Worm (Caenorhabditis elegans): ENCODE results near the gene clec-49.
"Not testable (repeated sequence)": the region's sequence is repeated elsewhere in the genome, so short reads cannot be mapped to it uniquely, and the experiment has no call there.

clec-49 gene

DNA sequence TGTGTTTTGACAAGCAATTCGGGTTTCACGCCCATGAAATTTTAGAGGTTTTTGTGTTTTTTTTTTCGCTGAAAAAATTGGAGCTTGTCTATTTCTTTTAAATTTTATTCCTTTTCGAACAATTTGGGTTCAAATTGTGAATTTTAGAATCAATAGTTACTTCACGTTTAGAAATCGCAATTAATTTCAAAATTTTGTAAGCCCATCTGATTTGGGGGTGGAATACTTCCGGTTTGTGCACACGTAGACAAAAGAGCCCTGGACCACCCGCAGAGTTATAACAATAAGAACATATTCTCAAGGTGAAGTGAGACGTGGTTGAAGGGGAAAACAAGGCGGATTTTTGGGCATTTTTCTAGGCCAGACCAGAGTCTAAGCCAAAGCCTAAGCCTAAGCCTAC is 31.8 kb downstream of the clec-49 start, which contains the start of gene Y116F11A.6:
TSS of gene Y116F11A.6 (plus strand) at position 301 of the 400 bp plus-strand sequence.
- TF ChIP-seq cog-1 (tag; optimal IDR thresholded peaks at IDR 0.05), result no peak
- no peak for TF ChIP-seq med-1 (GFP tag; optimal IDR thresholded peaks at IDR 0.05; ENCODE audit: insufficient read depth)
- no peak for TF ChIP-seq tab-1 (GFP tag; IDR thresholded peaks at IDR 0.05)
- TF ChIP-seq ref-1 (GFP tag; conservative IDR thresholded peaks at IDR 0.05), result no peak

DNA sequence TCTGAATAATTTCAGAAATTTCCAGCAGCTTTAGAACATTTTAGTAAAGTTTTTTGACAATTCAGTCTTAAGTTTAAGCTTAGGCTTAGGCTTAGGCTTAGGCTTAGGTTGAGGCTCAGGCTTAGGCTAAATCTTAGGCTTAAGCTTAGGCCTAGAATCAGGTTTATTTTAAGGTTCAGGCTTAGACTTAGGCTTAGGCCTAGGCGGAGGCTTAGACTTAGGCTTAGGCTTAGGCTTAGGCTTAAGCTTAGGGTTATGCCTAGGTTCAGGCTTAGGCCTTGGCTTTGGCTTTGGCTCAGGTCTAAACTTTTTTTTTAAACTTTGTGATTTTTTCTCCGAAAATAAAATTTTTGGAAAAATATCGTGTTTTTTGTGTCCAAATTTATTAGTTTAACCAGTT is 32.4 kb downstream of the clec-49 start:
- TF ChIP-seq klf-2 (GFP tag; conservative IDR thresholded peaks at IDR 0.05) (no peak), ztf-29 (GFP tag; IDR thresholded peaks at IDR 0.05) (peak; percentile 52; the same call in 1 of the 2 replicates), ztf-23 (GFP tag; IDR thresholded peaks at IDR 0.05) (no peak), flt-1 (GFP tag; IDR thresholded peaks at IDR 0.05) (no peak), ref-1 (GFP tag; conservative IDR thresholded peaks at IDR 0.05) (no peak)

- TF ChIP-seq klf-2 (GFP tag; conservative IDR thresholded peaks at IDR 0.05) (no peak), ztf-29 (GFP tag; IDR thresholded peaks at IDR 0.05) (no peak), med-1 (GFP tag; optimal IDR thresholded peaks at IDR 0.05; ENCODE audit: insufficient read depth) (no peak), cog-1 (tag; optimal IDR thresholded peaks at IDR 0.05) (no peak), flt-1 (GFP tag; IDR thresholded peaks at IDR 0.05) (no peak), tab-1 (GFP tag; IDR thresholded peaks at IDR 0.05) (no peak), T22C8.4 (GFP tag; IDR thresholded peaks at IDR 0.05) (no peak), ref-1 (GFP tag; conservative IDR thresholded peaks at IDR 0.05) (no peak), ztf-23 (GFP tag; IDR thresholded peaks at IDR 0.05) (no peak)
These were observed 33.1 kb downstream of the clec-49 start for ce11 chrV:19717933-19718332.

DNA sequence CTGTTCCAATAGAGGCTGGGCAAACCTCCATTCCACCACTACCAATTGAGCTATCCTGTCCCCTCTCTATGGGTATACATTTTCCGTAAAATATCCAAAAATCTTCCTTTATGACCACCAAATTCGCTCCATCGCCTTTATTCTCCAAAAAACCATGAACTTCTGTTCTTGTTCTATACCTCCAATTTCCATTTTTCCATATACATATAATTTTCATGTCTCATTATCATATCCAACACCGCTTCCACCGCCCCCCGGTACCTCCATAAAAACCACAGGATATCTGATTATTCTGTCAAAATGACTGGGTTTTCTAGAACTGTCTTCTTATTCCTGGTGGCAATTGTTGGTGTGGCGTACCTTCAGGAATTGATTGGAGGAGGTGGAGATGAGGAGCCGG is 35.2 kb downstream of the clec-49 start, which contains the start of gene Y43F8C.17:
TSS of gene Y43F8C.17 (plus strand) at position 301 of the 400 bp plus-strand sequence.
- no peak for TF ChIP-seq flt-1 (GFP tag; IDR thresholded peaks at IDR 0.05)

DNA sequence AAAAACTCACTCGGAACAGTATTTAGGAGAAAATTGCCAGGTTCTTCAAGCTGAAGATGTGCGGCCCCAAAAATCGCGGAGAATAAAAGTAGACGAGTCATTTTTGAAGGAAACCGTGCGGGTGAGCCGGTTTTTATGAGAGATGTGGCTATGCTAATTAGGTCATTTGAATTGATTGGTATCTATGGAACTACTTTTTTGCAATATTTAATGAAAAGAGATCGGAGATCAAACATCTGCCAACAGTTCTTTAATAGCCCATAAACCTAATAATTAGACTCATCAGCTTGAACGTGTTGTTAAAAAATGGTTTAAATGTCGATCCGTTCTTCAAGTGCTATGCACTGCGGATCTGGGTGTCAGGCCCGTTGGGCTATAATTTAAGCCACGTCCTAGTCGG is 35.6 kb downstream of the clec-49 start, which contains the start of gene Y43F8C.16:
TSS of gene Y43F8C.16 (minus strand) at position 101 of the 400 bp plus-strand sequence.
- TF ChIP-seq tab-1 (GFP tag; IDR thresholded peaks at IDR 0.05), result no peak

ce11 chrV:19711646-19712045 is 39.4 kb downstream of the clec-49 start, which contains the start of gene Y43F8C.23:
TSS of gene Y43F8C.23 (minus strand) at chrV:19711746.
- not testable (repeated sequence) for TF ChIP-seq ref-1 (GFP tag; conservative IDR thresholded peaks at IDR 0.05); flt-1 (GFP tag; IDR thresholded peaks at IDR 0.05); T22C8.4 (GFP tag; IDR thresholded peaks at IDR 0.05)

ce11 chrV:19710514-19710913 is 40.5 kb downstream of the clec-49 start, which contains the start of gene Y43F8C.15:
TSS of gene Y43F8C.15 (minus strand) at chrV:19710614.
- TF ChIP-seq ref-1 (GFP tag; conservative IDR thresholded peaks at IDR 0.05); T22C8.4 (GFP tag; IDR thresholded peaks at IDR 0.05); klf-2 (GFP tag; conservative IDR thresholded peaks at IDR 0.05): not testable (repeated sequence)

DNA sequence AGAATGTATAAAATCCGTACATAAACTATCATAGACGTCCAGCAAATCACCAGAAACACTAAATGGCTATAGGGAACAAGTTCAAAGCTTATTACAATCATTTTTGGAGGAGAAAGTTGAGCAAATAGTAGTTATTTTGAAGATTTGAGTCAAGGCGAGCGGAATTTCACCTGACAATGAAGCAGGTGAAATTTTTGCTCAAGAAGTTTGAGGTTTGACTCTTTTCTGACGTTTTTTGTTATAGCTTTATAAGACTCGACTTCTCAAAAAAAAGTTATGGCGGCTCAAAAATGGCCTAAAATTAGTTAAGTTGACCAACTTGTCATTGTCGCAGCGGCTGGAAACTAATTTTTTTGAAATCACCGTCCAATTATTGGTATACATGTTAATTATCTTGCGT is 42.2 kb downstream of the clec-49 start, which contains the start of gene srv-3:
TSS of gene srv-3 (minus strand) at position 101 of the 400 bp plus-strand sequence.
- TF ChIP-seq T22C8.4 (GFP tag; IDR thresholded peaks at IDR 0.05) (no peak), ref-1 (GFP tag; conservative IDR thresholded peaks at IDR 0.05) (no peak), cog-1 (tag; optimal IDR thresholded peaks at IDR 0.05) (no peak), med-1 (GFP tag; optimal IDR thresholded peaks at IDR 0.05; ENCODE audit: insufficient read depth) (no peak), tab-1 (GFP tag; IDR thresholded peaks at IDR 0.05) (no peak), klf-2 (GFP tag; conservative IDR thresholded peaks at IDR 0.05) (no peak), ztf-23 (GFP tag; IDR thresholded peaks at IDR 0.05) (no peak), ztf-29 (GFP tag; IDR thresholded peaks at IDR 0.05) (no peak), flt-1 (GFP tag; IDR thresholded peaks at IDR 0.05) (no peak)
